Fruit fly (Drosophila melanogaster) whole organism, embryonic: ENCODE data around the gene FASN2.

ENCODE experiments used
- CG10147 ChIP-seq: fragments of 200-800 bp; sonication (Bioruptor generic); optimal IDR thresholded peaks from 2 replicates; lab custom pipeline; 2019; ENCODE audit warnings: missing biosample characterization, mild to moderate bottlenecking, missing genetic modification characterization, moderate library complexity
- CG11085 ChIP-seq: fragments of 200-800 bp; sonication (Bioruptor generic); IDR thresholded peaks from 2 replicates; pipeline ENCODE4 v1.3.6; 2022; ENCODE audit warnings: missing biosample characterization, missing genetic modification characterization
- CG11696 ChIP-seq: fragments of 200-800 bp; sonication (Bioruptor generic); IDR thresholded peaks from 2 replicates; pipeline ENCODE4 v1.3.6; 2022; ENCODE audit warnings: missing biosample characterization, missing genetic modification characterization
- CG12744 ChIP-seq: fragments of 200-800 bp; sonication (Bioruptor generic); optimal IDR thresholded peaks from 2 replicates; lab custom pipeline; 2016; ENCODE audit warnings: missing biosample characterization, missing genetic modification characterization
- CG18262 ChIP-seq: fragments of 200-800 bp; optimal IDR thresholded peaks from 3 replicates; lab custom pipeline; 2019; ENCODE audit warnings: missing biosample characterization, mild to moderate bottlenecking, missing genetic modification characterization, moderate library complexity
- CG3163 ChIP-seq: fragments of 200-800 bp; sonication (Bioruptor generic); optimal IDR thresholded peaks from 3 replicates; lab custom pipeline; 2016; ENCODE audit warnings: missing biosample characterization, missing genetic modification characterization
- CG34376 ChIP-seq: fragments of 200-800 bp; sonication (Bioruptor generic); optimal IDR thresholded peaks from 2 replicates; lab custom pipeline; 2018; ENCODE audit warnings: missing biosample characterization, mild to moderate bottlenecking, missing genetic modification characterization
- CG4282 ChIP-seq: fragments of 200-800 bp; sonication (Bioruptor generic); optimal IDR thresholded peaks from 2 replicates; lab custom pipeline; 2016; ENCODE audit warnings: missing biosample characterization, missing genetic modification characterization
- CG7357 ChIP-seq: fragments of 200-800 bp; sonication (Bioruptor generic); IDR thresholded peaks from 3 replicates; pipeline ENCODE4 v1.3.6; 2022; ENCODE audit warnings: missing biosample characterization, missing genetic modification characterization
- CG7963 ChIP-seq: fragments of 200-800 bp; sonication (Bioruptor generic); IDR thresholded peaks from 3 replicates; pipeline ENCODE4 v1.3.6; 2022; ENCODE audit warnings: missing biosample characterization, missing genetic modification characterization; ENCODE audit not compliant: partially characterized antibody
- CG7987 ChIP-seq: fragments of 200-800 bp; sonication (Bioruptor generic); optimal IDR thresholded peaks from 2 replicates; lab custom pipeline; 2018; ENCODE audit warnings: missing biosample characterization, mild to moderate bottlenecking, missing genetic modification characterization, moderate library complexity
- CG8290 ChIP-seq, 3 experiments: fragments of 200-800 bp; sonication (Bioruptor generic); optimal IDR thresholded peaks; 2 replicates each; lab custom pipeline; 2016 to 2019; ENCODE audit warnings: missing biosample characterization in 3 of 3, missing genetic modification characterization in 3 of 3, mild to moderate bottlenecking in 2 of 3, moderate library complexity in 1 of 3
- CG9876 ChIP-seq: fragments of 200-800 bp; sonication (Bioruptor generic); optimal IDR thresholded peaks from 2 replicates; lab custom pipeline; 2016; ENCODE audit warnings: missing biosample characterization, missing genetic modification characterization
- CHES-1-like ChIP-seq: fragments of 200-800 bp; sonication (Bioruptor generic); optimal IDR thresholded peaks from 2 replicates; lab custom pipeline; 2016; ENCODE audit warnings: missing biosample characterization, missing genetic modification characterization
- CTCF ChIP-seq: fragments of 200-800 bp; sonication (Bioruptor generic); optimal IDR thresholded peaks from 2 replicates; lab custom pipeline; 2017; ENCODE audit warnings: missing biosample characterization, mild to moderate bottlenecking, missing genetic modification characterization, moderate library complexity
- Drgx ChIP-seq: fragments of 200-800 bp; sonication (Bioruptor generic); IDR thresholded peaks from 2 replicates; pipeline ENCODE4 v1.3.6; 2022; ENCODE audit warnings: missing biosample characterization, missing genetic modification characterization
- Fer1 ChIP-seq: fragments of 200-800 bp; sonication (Bioruptor generic); optimal IDR thresholded peaks from 2 replicates; lab custom pipeline; 2017; ENCODE audit warnings: missing biosample characterization, mild to moderate bottlenecking, missing genetic modification characterization
- GATAe ChIP-seq: fragments of 200-800 bp; sonication (Bioruptor generic); conservative IDR thresholded peaks from 2 replicates; pipeline ENCODE4 v1.3.6; 2022; ENCODE audit warnings: missing biosample characterization, missing genetic modification characterization
- Hmr ChIP-seq: fragments of 200-800 bp; sonication (Bioruptor generic); optimal IDR thresholded peaks from 3 replicates; lab custom pipeline; 2017; ENCODE audit warnings: mild to moderate bottlenecking, missing biosample characterization, missing genetic modification reagents, missing genetic modification characterization
- Hr39 ChIP-seq: fragments of >200 bp; optimal IDR thresholded peaks from 2 replicates; lab custom pipeline; 2017
- Max ChIP-seq: fragments of 200-800 bp; sonication (Bioruptor generic); optimal IDR thresholded peaks from 2 replicates; lab custom pipeline; 2016; ENCODE audit warnings: missing biosample characterization, mild to moderate bottlenecking, missing genetic modification characterization
- Med ChIP-seq: fragments of 200-800 bp; sonication (Bioruptor generic); peaks from one replicate; lab custom pipeline; 2016; ENCODE audit warnings: missing biosample characterization, missing genetic modification characterization, mild to moderate bottlenecking, inconsistent platforms, moderate library complexity
- NC2β ChIP-seq: fragments of 200-800 bp; sonication (Bioruptor generic); optimal IDR thresholded peaks from 2 replicates; lab custom pipeline; 2016; ENCODE audit warnings: missing biosample characterization, missing genetic modification characterization
- NK7.1 ChIP-seq: fragments of 200-800 bp; sonication (Bioruptor generic); optimal IDR thresholded peaks from 3 replicates; lab custom pipeline; 2016; ENCODE audit warnings: missing biosample characterization, missing genetic modification characterization
- Poxn ChIP-seq: fragments of 200-800 bp; sonication (Bioruptor generic); IDR thresholded peaks from 2 replicates; pipeline ENCODE4 v1.3.6; 2022; ENCODE audit warnings: missing biosample characterization, missing genetic modification characterization
- Scr ChIP-seq: fragments of 200-800 bp; sonication (Bioruptor generic); IDR thresholded peaks from 2 replicates; pipeline ENCODE4 v1.3.6; 2022; ENCODE audit warnings: missing biosample characterization, missing genetic modification characterization; ENCODE audit not compliant: partially characterized antibody
- dan ChIP-seq: fragments of 200-800 bp; sonication (Bioruptor generic); IDR thresholded peaks from 2 replicates; pipeline ENCODE4 v1.3.6; 2022; ENCODE audit warnings: missing biosample characterization, missing genetic modification characterization
- exex ChIP-seq: fragments of 200-800 bp; sonication (Bioruptor generic); optimal IDR thresholded peaks from 4 replicates; lab custom pipeline; 2018; ENCODE audit warnings: missing biosample characterization, mild to moderate bottlenecking, missing genetic modification characterization, moderate library complexity
- gcm ChIP-seq: fragments of 200-800 bp; sonication (Bioruptor generic); optimal IDR thresholded peaks from 2 replicates; lab custom pipeline; 2019; ENCODE audit warnings: missing biosample characterization, mild to moderate bottlenecking, missing genetic modification characterization, moderate library complexity
- gsb-n ChIP-seq: fragments of 200-800 bp; sonication (Bioruptor generic); optimal IDR thresholded peaks from 3 replicates; lab custom pipeline; 2018; ENCODE audit warnings: missing biosample characterization, mild to moderate bottlenecking, missing genetic modification characterization
- insv ChIP-seq, 2 experiments: fragments of 200-800 bp; sonication (Bioruptor generic); optimal IDR thresholded peaks; 3 replicates each; lab custom pipeline; 2016 to 2018; ENCODE audit warnings: missing biosample characterization in 2 of 2, missing genetic modification characterization in 2 of 2
- klu ChIP-seq: fragments of 200-800 bp; sonication (Bioruptor generic); IDR thresholded peaks from 2 replicates; pipeline ENCODE4 v1.3.6; 2022; ENCODE audit warnings: missing biosample characterization, missing genetic modification characterization
- mirr ChIP-seq: fragments of 200-800 bp; sonication (Bioruptor generic); optimal IDR thresholded peaks from 3 replicates; lab custom pipeline; 2018; ENCODE audit warnings: missing biosample characterization, mild to moderate bottlenecking, missing genetic modification characterization
- phol ChIP-seq: fragments of 200-800 bp; sonication (Bioruptor generic); optimal IDR thresholded peaks from 3 replicates; lab custom pipeline; 2018; ENCODE audit warnings: missing biosample characterization, mild to moderate bottlenecking, missing genetic modification characterization, moderate library complexity
- pros ChIP-seq: fragments of 200-800 bp; sonication (Bioruptor generic); optimal IDR thresholded peaks from 3 replicates; lab custom pipeline; 2019; ENCODE audit warnings: missing biosample characterization, mild to moderate bottlenecking, missing genetic modification characterization, moderate library complexity
- salm ChIP-seq: fragments of 200-800 bp; sonication (Bioruptor generic); optimal IDR thresholded peaks from 2 replicates; lab custom pipeline; 2018; ENCODE audit warnings: missing biosample characterization, mild to moderate bottlenecking, missing genetic modification characterization
- sima ChIP-seq: fragments of 200-800 bp; sonication (Bioruptor generic); optimal IDR thresholded peaks from 2 replicates; lab custom pipeline; 2016; ENCODE audit warnings: missing biosample characterization, missing genetic modification characterization
- toy ChIP-seq: fragments of 200-800 bp; sonication (Bioruptor generic); IDR thresholded peaks from 2 replicates; pipeline ENCODE4 v1.3.6; 2022; ENCODE audit warnings: missing biosample characterization, missing genetic modification characterization
- vfl ChIP-seq: fragments of 200-800 bp; sonication (Bioruptor generic); optimal IDR thresholded peaks from 2 replicates; lab custom pipeline; 2016; ENCODE audit warnings: missing biosample characterization, missing genetic modification characterization
- vvl ChIP-seq: fragments of 200-800 bp; sonication (Bioruptor generic); IDR thresholded peaks from 2 replicates; pipeline ENCODE4 v1.3.6; 2022; ENCODE audit warnings: missing biosample characterization, missing genetic modification characterization

FASN2 gene

dm6 chr2L:3044660-3045504, 1.1 kb downstream of the FASN2 start (continued):
- peak; percentile 0 for TF ChIP-seq CG7987 (GFP tag; lab: Kevin White, UChicago)
- peak; percentile 58 for TF ChIP-seq CG34376 (GFP tag; lab: Kevin White, UChicago)
- TF ChIP-seq CG12744 (GFP tag; lab: Kevin White, UChicago): no peak
- TF ChIP-seq Med (GFP tag; lab: Kevin White, UChicago): peak; percentile 47
- no peak for TF ChIP-seq Hmr (GFP tag; lab: Kevin White, UChicago)
- TF ChIP-seq klu (GFP tag; lab: Robert Waterston, UW): no peak
- no peak for TF ChIP-seq CG8290 (GFP tag; optimal IDR thresholded peaks at IDR 0.05; lab: Kevin White, UChicago)
- TF ChIP-seq CG8290 (tag; optimal IDR thresholded peaks at IDR 0.05; lab: Kevin White, UChicago): no peak
- TF ChIP-seq Hr39 (lab: Kevin White, UChicago): no peak
- no peak for TF ChIP-seq gsb-n (tag; lab: Kevin White, UChicago)
- TF ChIP-seq insv (GFP tag; optimal IDR thresholded peaks at IDR 0.05; lab: Kevin White, UChicago): no peak
- TF ChIP-seq mirr (GFP tag; lab: Kevin White, UChicago): peak; percentile 25
- TF ChIP-seq phol: no peak
- no peak for TF ChIP-seq sima (GFP tag; lab: Kevin White, UChicago)
- TF ChIP-seq NK7.1 (GFP tag; lab: Kevin White, UChicago): no peak
- no peak for TF ChIP-seq Fer1 (GFP tag; lab: Kevin White, UChicago)
- no peak for TF ChIP-seq NC2β (GFP tag; lab: Kevin White, UChicago)
- no peak for TF ChIP-seq CHES-1-like (GFP tag; lab: Kevin White, UChicago)
- no peak for TF ChIP-seq vfl
- TF ChIP-seq CTCF (GFP tag; lab: Kevin White, UChicago): no peak
- TF ChIP-seq vvl (GFP tag; lab: Robert Waterston, UW): no peak
- TF ChIP-seq CG10147 (GFP tag; lab: Kevin White, UChicago): no peak
- TF ChIP-seq CG18262 (tag; lab: Kevin White, UChicago): no peak
- no peak for TF ChIP-seq pros
- TF ChIP-seq CG11696: no peak
- TF ChIP-seq CG4282 (GFP tag; lab: Kevin White, UChicago): no peak
- TF ChIP-seq GATAe (GFP tag; lab: Robert Waterston, UW): peak; percentile 9; the same call in 1 of the 2 replicates
- TF ChIP-seq CG7963 (GFP tag; lab: Robert Waterston, UW): no peak
- no peak for TF ChIP-seq CG9876
- no peak for TF ChIP-seq CG3163
- TF ChIP-seq Poxn: no peak
- TF ChIP-seq Drgx: no peak
- no peak for TF ChIP-seq Scr
- no peak for TF ChIP-seq Max
- TF ChIP-seq exex (tag; lab: Kevin White, UChicago): peak; percentile 81
- TF ChIP-seq dan: no peak
- TF ChIP-seq CG11085: no peak
- TF ChIP-seq salm (tag; lab: Kevin White, UChicago): no peak
- no peak for TF ChIP-seq CG7357 (GFP tag; lab: Robert Waterston, UW)
- TF ChIP-seq gcm: no peak
- no peak for TF ChIP-seq toy (GFP tag; lab: Robert Waterston, UW)
